Fruit fly (Drosophila melanogaster) whole organism, adult: ENCODE measurements around the gene CG32112.

Source experiments
- CG11617 ChIP-seq: fragments of 200-800 bp; sonication (Bioruptor generic); optimal IDR thresholded peaks from 2 replicates; lab custom pipeline; 2017; ENCODE audit warnings: mild to moderate bottlenecking, missing biosample characterization, missing genetic modification reagents, missing genetic modification characterization
- CG12768 ChIP-seq: fragments of 200-800 bp; sonication (Bioruptor generic); optimal IDR thresholded peaks from 2 replicates; lab custom pipeline; 2017; ENCODE audit warnings: missing biosample characterization, missing genetic modification characterization, mild to moderate bottlenecking, moderate library complexity, missing genetic modification reagents
- CG14711 ChIP-seq: fragments of 200-800 bp; sonication (Bioruptor generic); optimal IDR thresholded peaks from 2 replicates; lab custom pipeline; 2018; ENCODE audit warnings: missing biosample characterization, mild to moderate bottlenecking, missing genetic modification characterization, moderate library complexity
- CG1620 ChIP-seq: fragments of 200-800 bp; sonication (Bioruptor generic); optimal IDR thresholded peaks from 2 replicates; lab custom pipeline; 2016; ENCODE audit warnings: missing biosample characterization, missing genetic modification characterization
- CG33017 ChIP-seq: fragments of 200-800 bp; sonication (Bioruptor generic); optimal IDR thresholded peaks from 2 replicates; lab custom pipeline; 2018; ENCODE audit warnings: missing biosample characterization, mild to moderate bottlenecking, missing genetic modification characterization, moderate library complexity
- CG5204 ChIP-seq: fragments of 200-800 bp; sonication (Bioruptor generic); optimal IDR thresholded peaks from 2 replicates; lab custom pipeline; 2016; ENCODE audit warnings: missing biosample characterization, missing genetic modification characterization
- CG7045 ChIP-seq: fragments of 200-800 bp; sonication (Bioruptor generic); optimal IDR thresholded peaks from 2 replicates; lab custom pipeline; 2017; ENCODE audit warnings: missing biosample characterization, mild to moderate bottlenecking, missing genetic modification characterization
- CG7101 ChIP-seq: fragments of 200-800 bp; sonication (Bioruptor generic); optimal IDR thresholded peaks from 2 replicates; lab custom pipeline; 2018; ENCODE audit warnings: missing biosample characterization, mild to moderate bottlenecking, missing genetic modification characterization, moderate library complexity
- Clk ChIP-seq: fragments of 200-800 bp; sonication (Bioruptor generic); optimal IDR thresholded peaks from 2 replicates; lab custom pipeline; 2017; ENCODE audit warnings: missing biosample characterization, missing genetic modification characterization
- Crg-1 ChIP-seq: fragments of 200-800 bp; sonication (Bioruptor generic); optimal IDR thresholded peaks from 2 replicates; lab custom pipeline; 2016; ENCODE audit warnings: missing biosample characterization, missing genetic modification characterization
- Hr96 ChIP-seq: fragments of 200-800 bp; sonication (Bioruptor generic); optimal IDR thresholded peaks from 2 replicates; lab custom pipeline; 2016; ENCODE audit warnings: missing biosample characterization, missing genetic modification characterization
- Mnt ChIP-seq: fragments of 200-800 bp; sonication (Bioruptor generic); optimal IDR thresholded peaks from 2 replicates; lab custom pipeline; 2016; ENCODE audit warnings: missing biosample characterization, mild to moderate bottlenecking, missing genetic modification characterization
- bab1 ChIP-seq: fragments of 200-800 bp; sonication (Bioruptor generic); optimal IDR thresholded peaks from 3 replicates; lab custom pipeline; 2019; ENCODE audit warnings: missing biosample characterization, mild to moderate bottlenecking, missing genetic modification characterization, moderate library complexity
- cic ChIP-seq: fragments of 200-800 bp; sonication (Bioruptor generic); optimal IDR thresholded peaks from 2 replicates; lab custom pipeline; 2017; ENCODE audit warnings: missing biosample characterization, mild to moderate bottlenecking, missing genetic modification characterization, moderate library complexity
- cnc ChIP-seq, 2 experiments: fragments of >200 bp; optimal IDR thresholded peaks; 2 replicates each; lab custom pipeline; 2017
- kay ChIP-seq: fragments of 200-800 bp; sonication (Bioruptor generic); peaks from one replicate; lab custom pipeline; 2016; ENCODE audit warnings: missing biosample characterization, missing genetic modification characterization, borderline replicate concordance
- ovo ChIP-seq: fragments of 200-800 bp; sonication (Bioruptor generic); optimal IDR thresholded peaks from 2 replicates; lab custom pipeline; 2016; ENCODE audit warnings: missing biosample characterization, missing genetic modification characterization
- pad ChIP-seq: fragments of 200-800 bp; sonication (Bioruptor generic); optimal IDR thresholded peaks from 3 replicates; lab custom pipeline; 2017; ENCODE audit warnings: missing biosample characterization, missing genetic modification characterization, mild to moderate bottlenecking, moderate library complexity, missing genetic modification reagents
- tj ChIP-seq: fragments of 200-800 bp; sonication (Bioruptor generic); optimal IDR thresholded peaks from 3 replicates; lab custom pipeline; 2017; ENCODE audit warnings: missing biosample characterization, mild to moderate bottlenecking, missing genetic modification characterization, moderate library complexity
- toe ChIP-seq: fragments of 200-800 bp; sonication (Bioruptor generic); optimal IDR thresholded peaks from 2 replicates; lab custom pipeline; 2016; ENCODE audit warnings: missing biosample characterization, missing genetic modification characterization

Gene CG32112

dm6 chr3L:12734550-12735012 lies 6.9 kb upstream of the CG32112 start, which contains the start of the genes SmD1 and Ptp69D:
Gene SmD1, minus strand, starts transcription at chr3L:12734611.
Gene Ptp69D, plus strand, starts transcription at chr3L:12734945.
- TF ChIP-seq CG11617 (GFP tag; lab: Kevin White, UChicago) (peak; percentile 32), bab1 (GFP tag; lab: Kevin White, UChicago) (no peak), CG7045 (no peak), CG5204 (GFP tag; lab: Kevin White, UChicago) (no peak), Mnt (GFP tag; lab: Kevin White, UChicago) (peak; percentile 35), cic (no peak), CG14711 (tag; lab: Kevin White, UChicago) (peak; percentile 20), Crg-1 (no peak), tj (GFP tag; lab: Kevin White, UChicago) (no peak), kay (GFP tag; lab: Kevin White, UChicago) (no peak), pad (peak; percentile 9), CG12768 (peak; percentile 22), CG33017 (no peak)

DNA sequence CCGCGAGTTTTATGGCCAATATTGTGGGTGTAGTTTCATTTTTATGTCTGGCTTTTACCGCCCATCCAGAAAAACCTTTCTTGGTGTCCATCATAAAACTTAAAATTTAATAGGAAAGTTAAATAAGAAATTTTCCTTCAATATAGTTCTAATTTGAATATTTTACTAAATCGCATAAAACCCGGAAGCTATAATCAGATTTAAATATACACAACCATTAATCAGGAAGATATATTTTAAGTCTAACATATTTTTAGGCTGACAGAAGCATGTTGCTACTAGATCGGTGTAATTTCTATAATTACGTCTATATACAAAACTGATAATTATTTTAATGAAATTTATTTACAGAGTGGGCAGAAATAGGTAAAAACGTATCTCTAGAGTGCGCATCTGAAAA lies 5.8 kb upstream of the CG32112 start:
- TF ChIP-seq CG14711 (tag; lab: Kevin White, UChicago) (no peak), Crg-1 (no peak), CG7101 (tag; lab: Kevin White, UChicago) (no peak), toe (no peak), CG1620 (no peak), CG5204 (GFP tag; lab: Kevin White, UChicago) (no peak), pad (no peak), cic (no peak), Hr96 (GFP tag; lab: Kevin White, UChicago) (no peak), CG12768 (no peak), Mnt (GFP tag; lab: Kevin White, UChicago) (no peak), CG11617 (GFP tag; lab: Kevin White, UChicago) (no peak), cnc (optimal IDR thresholded peaks at IDR 0.05; lab: Kevin White, UChicago) (no peak), ovo (no peak), CG33017 (no peak), kay (GFP tag; lab: Kevin White, UChicago) (no peak)

DNA sequence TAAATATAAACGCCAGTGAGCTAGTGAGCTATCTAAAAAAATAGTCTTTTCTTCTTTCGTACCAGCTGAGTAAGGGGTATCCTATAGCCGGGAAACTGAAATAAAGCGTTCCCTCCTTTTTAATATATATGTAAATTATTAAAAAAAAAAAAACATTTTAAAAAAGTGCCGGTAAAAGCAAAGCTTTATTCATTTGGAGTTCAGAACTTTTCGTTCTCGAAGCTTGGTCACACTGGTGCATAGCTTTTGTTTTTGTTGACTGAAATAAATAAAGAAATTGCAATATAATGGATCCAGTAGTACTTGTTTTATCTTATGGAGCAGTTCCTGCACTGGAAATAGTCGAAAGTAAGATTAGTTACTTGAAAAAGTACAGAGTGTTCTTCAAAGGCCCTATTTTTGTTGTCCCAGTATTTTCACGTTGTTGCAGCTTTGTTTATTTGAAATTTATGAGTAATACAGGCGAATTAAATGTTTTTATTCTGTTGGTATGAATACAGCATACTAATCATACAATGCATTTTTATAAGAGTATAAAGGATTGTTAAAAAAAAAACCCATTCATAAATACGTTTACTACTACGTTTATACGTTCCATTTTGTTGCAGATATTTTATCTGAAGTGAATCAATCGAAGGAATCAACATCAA lies 3.7 kb downstream of the CG32112 start, which contains the start of gene CG32109:
TSS of gene CG32109 (plus strand) at position 224 of the 650 bp plus-strand sequence.
- TF ChIP-seq cnc (optimal IDR thresholded peaks at IDR 0.05; lab: Kevin White, UChicago): no peak
- no peak for TF ChIP-seq toe
- no peak for TF ChIP-seq Clk
- TF ChIP-seq Crg-1: no peak
- TF ChIP-seq CG5204 (GFP tag; lab: Kevin White, UChicago): no peak
- TF ChIP-seq CG11617 (GFP tag; lab: Kevin White, UChicago): no peak
- no peak for TF ChIP-seq CG1620
- no peak for TF ChIP-seq CG12768
- no peak for TF ChIP-seq tj (GFP tag; lab: Kevin White, UChicago)
- peak; percentile 18 for TF ChIP-seq cic
- no peak for TF ChIP-seq Hr96 (GFP tag; lab: Kevin White, UChicago)
- TF ChIP-seq CG7045: no peak
- no peak for TF ChIP-seq ovo
- TF ChIP-seq CG14711 (tag; lab: Kevin White, UChicago): no peak
- TF ChIP-seq kay (GFP tag; lab: Kevin White, UChicago): peak; percentile 93
- TF ChIP-seq Mnt (GFP tag; lab: Kevin White, UChicago): no peak
- peak; percentile 36 for TF ChIP-seq bab1 (GFP tag; lab: Kevin White, UChicago)
- TF ChIP-seq CG7101 (tag; lab: Kevin White, UChicago): no peak
- no peak for TF ChIP-seq CG33017
- TF ChIP-seq pad: no peak

DNA sequence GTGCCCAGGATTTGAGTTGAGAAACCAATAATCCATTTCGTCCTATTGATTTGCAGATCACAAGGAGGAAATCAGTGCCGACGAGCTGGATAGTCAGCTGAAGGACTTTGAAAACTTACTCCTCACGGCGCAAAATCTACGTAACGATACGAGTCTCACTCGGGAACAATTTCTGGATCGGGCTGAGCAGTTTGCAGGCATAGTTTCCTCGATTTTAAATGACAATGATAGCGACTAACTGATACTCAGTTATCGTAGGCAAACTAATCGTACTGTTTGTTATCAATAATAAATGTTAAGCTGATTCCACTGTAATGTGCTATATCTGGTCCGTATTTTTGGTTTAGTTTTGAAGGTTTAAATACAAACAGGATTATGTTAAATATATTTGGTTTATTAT lies 4.7 kb downstream of the CG32112 start:
- TF ChIP-seq ovo: no peak
- TF ChIP-seq CG1620: no peak
- TF ChIP-seq CG12768: no peak
- no peak for TF ChIP-seq cic
- TF ChIP-seq CG7101 (tag; lab: Kevin White, UChicago): no peak
- no peak for TF ChIP-seq Hr96 (GFP tag; lab: Kevin White, UChicago)
- TF ChIP-seq kay (GFP tag; lab: Kevin White, UChicago): no peak
- TF ChIP-seq Clk: no peak
- TF ChIP-seq Mnt (GFP tag; lab: Kevin White, UChicago): no peak
- no peak for TF ChIP-seq pad
- no peak for TF ChIP-seq tj (GFP tag; lab: Kevin White, UChicago)
- no peak for TF ChIP-seq toe
- TF ChIP-seq CG5204 (GFP tag; lab: Kevin White, UChicago): no peak
- TF ChIP-seq CG7045: no peak
- no peak for TF ChIP-seq CG11617 (GFP tag; lab: Kevin White, UChicago)
- TF ChIP-seq CG33017: no peak
- no peak for TF ChIP-seq bab1 (GFP tag; lab: Kevin White, UChicago)
- no peak for TF ChIP-seq cnc (optimal IDR thresholded peaks at IDR 0.05; lab: Kevin White, UChicago)
- no peak for TF ChIP-seq Crg-1

- peak; percentile 81 for TF ChIP-seq kay (GFP tag; lab: Kevin White, UChicago)
- TF ChIP-seq bab1 (GFP tag; lab: Kevin White, UChicago): no peak
- no peak for TF ChIP-seq tj (GFP tag; lab: Kevin White, UChicago)
Measured at dm6 chr3L:12748711-12749566, 7.4 kb downstream of the CG32112 start.
